Fruit fly (Drosophila melanogaster) whole organism, adult: ENCODE results near the gene CG34437.

Source experiments
- CG14711 ChIP-seq: fragments of 200-800 bp; sonication (Bioruptor generic); optimal IDR thresholded peaks from 2 replicates; lab custom pipeline; 2018; ENCODE audit warnings: missing biosample characterization, mild to moderate bottlenecking, missing genetic modification characterization, moderate library complexity
- CG1620 ChIP-seq: fragments of 200-800 bp; sonication (Bioruptor generic); optimal IDR thresholded peaks from 2 replicates; lab custom pipeline; 2016; ENCODE audit warnings: missing biosample characterization, missing genetic modification characterization
- CG33017 ChIP-seq: fragments of 200-800 bp; sonication (Bioruptor generic); optimal IDR thresholded peaks from 2 replicates; lab custom pipeline; 2018; ENCODE audit warnings: missing biosample characterization, mild to moderate bottlenecking, missing genetic modification characterization, moderate library complexity
- Crg-1 ChIP-seq: fragments of 200-800 bp; sonication (Bioruptor generic); optimal IDR thresholded peaks from 2 replicates; lab custom pipeline; 2016; ENCODE audit warnings: missing biosample characterization, missing genetic modification characterization
- cic ChIP-seq: fragments of 200-800 bp; sonication (Bioruptor generic); optimal IDR thresholded peaks from 2 replicates; lab custom pipeline; 2017; ENCODE audit warnings: missing biosample characterization, mild to moderate bottlenecking, missing genetic modification characterization, moderate library complexity

dm6 chr3R:28324834-28325233, 41.3 kb downstream of the CG34437 start:
- TF ChIP-seq Crg-1 (GFP tag; lab: Kevin White, UChicago) = no peak
- no peak for TF ChIP-seq CG14711 (tag; lab: Kevin White, UChicago)
- TF ChIP-seq CG33017 = no peak
- TF ChIP-seq cic (GFP tag; lab: Kevin White, UChicago) = no peak
- TF ChIP-seq CG1620 (GFP tag; lab: Kevin White, UChicago) = no peak
